Worm (Caenorhabditis elegans): Measurements from ENCODE around the gene nspb-4.

DNA sequence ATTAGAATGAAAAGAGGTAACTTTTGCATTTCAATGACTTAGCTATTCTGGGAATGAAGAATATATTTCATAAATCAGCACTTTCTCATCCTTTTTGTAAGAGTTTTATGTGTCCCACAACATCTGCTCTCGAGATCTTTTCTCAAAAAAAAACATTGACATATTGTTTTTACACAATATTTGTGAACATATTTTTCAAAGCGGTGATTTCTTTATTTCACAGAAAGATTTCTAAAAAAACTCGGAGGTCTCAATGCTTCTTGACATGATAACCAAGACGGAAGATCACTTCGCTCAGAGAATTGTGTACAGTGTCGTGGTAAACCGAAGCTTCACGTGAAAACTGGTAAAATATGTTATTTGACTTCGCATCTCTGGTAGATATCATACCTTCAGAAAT is 2.1 kb upstream of the nspb-4 start, which contains the start of gene F38A5.22:
- TF ChIP-seq dao-5 (tag; optimal IDR thresholded peaks at IDR 0.05) (no peak), him-1 (tag; optimal IDR thresholded peaks at IDR 0.05) (no peak)

Measured in whole organism, L4/young adult.